Fruit fly (Drosophila melanogaster): ENCODE results near the gene RpLP1.

DNA sequence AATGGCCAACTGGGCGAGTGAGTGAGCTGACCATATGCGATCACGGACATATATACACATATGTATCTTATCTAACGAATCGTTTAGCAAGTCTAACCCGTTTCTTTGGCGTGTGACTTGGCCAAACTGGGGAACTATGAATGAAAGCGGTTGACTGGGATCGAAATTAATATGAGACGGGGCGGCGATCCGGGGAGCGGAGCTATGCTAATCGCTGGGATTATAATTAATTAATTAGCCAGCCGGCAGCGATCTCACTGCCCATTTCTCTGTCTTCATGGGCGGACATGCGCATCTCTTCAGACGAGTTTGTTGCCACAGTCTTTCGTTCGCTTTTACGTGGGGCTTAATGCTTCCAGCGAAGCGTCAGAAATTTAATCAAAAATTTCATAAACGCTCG is 27.2 kb upstream of the RpLP1 start:
- TF ChIP-seq insv (optimal IDR thresholded peaks at IDR 0.05) (no peak), h (optimal IDR thresholded peaks at IDR 0.05) (no peak), Myc (optimal IDR thresholded peaks at IDR 0.05) (no peak), ttk (optimal IDR thresholded peaks at IDR 0.05) (no peak)

Measured in Kc167 (cell line).